Fruit fly (Drosophila melanogaster): ENCODE data around the gene HLH4C.

HLH4C gene

dm6 chrX:4614325-4614724 lies 32.9 kb downstream of the HLH4C start (continued):
- peak; percentile 72 for TF ChIP-seq Eip78C (GFP tag)
- no peak for TF ChIP-seq Met (GFP tag; optimal IDR thresholded peaks at IDR 0.05)
- TF ChIP-seq Eip93F (GFP tag; optimal IDR thresholded peaks at IDR 0.05), result no peak
- no peak for TF ChIP-seq fd85E (GFP tag; optimal IDR thresholded peaks at IDR 0.05)
- no peak for TF ChIP-seq Ets21C (GFP tag; optimal IDR thresholded peaks at IDR 0.05)
- TF ChIP-seq esn (GFP tag; optimal IDR thresholded peaks at IDR 0.05), result no peak
- TF ChIP-seq dsx (GFP tag; optimal IDR thresholded peaks at IDR 0.05; ENCODE audit: poor library complexity, severe bottlenecking), result no peak
- no peak for TF ChIP-seq Sox15 (GFP tag; optimal IDR thresholded peaks at IDR 0.05)
- TF ChIP-seq Hr4 (GFP tag; optimal IDR thresholded peaks at IDR 0.05), result no peak
- TF ChIP-seq CG6792 (GFP tag; optimal IDR thresholded peaks at IDR 0.05), result no peak
- TF ChIP-seq CG8632 (GFP tag; optimal IDR thresholded peaks at IDR 0.05), result no peak
- peak; percentile 15 for TF ChIP-seq achi (GFP tag; optimal IDR thresholded peaks at IDR 0.05)
- no peak for TF ChIP-seq Eip75B (GFP tag; optimal IDR thresholded peaks at IDR 0.05)
- TF ChIP-seq pdm3 (GFP tag; optimal IDR thresholded peaks at IDR 0.05), result no peak
- TF ChIP-seq CG10669 (GFP tag; optimal IDR thresholded peaks at IDR 0.05), result no peak
- TF ChIP-seq Blimp-1 (GFP tag; optimal IDR thresholded peaks at IDR 0.05), result no peak

DNA sequence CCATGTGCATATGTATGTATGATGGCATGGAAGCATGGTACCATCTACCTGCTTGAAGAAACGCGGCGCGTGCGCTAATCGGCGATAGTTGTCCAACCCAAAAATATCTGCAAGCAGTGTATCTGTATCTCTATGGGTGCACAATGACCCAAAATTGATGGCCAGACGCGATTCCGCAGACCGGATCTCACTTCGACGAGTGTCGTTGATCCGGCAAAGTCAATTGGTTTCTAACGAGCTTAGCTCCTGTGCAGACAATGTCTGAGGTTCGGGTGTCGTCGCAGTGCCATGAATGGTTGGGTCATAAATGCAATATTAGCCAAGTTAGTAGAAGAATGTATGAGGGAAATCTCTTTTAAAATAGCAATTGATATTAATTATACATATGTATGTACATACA lies 33.6 kb downstream of the HLH4C start:
- no peak for TF ChIP-seq Sox102F (GFP tag; optimal IDR thresholded peaks at IDR 0.05)
- no peak for TF ChIP-seq topi (GFP tag; optimal IDR thresholded peaks at IDR 0.05)
- TF ChIP-seq CG8632 (GFP tag; optimal IDR thresholded peaks at IDR 0.05), result no peak
- no peak for TF ChIP-seq Smox (GFP tag; optimal IDR thresholded peaks at IDR 0.05)
- TF ChIP-seq Hr39 (GFP tag; optimal IDR thresholded peaks at IDR 0.05), result no peak
- no peak for TF ChIP-seq vri (GFP tag; optimal IDR thresholded peaks at IDR 0.05)
- TF ChIP-seq CG15336 (GFP tag; IDR thresholded peaks at IDR 0.05), result no peak
- no peak for TF ChIP-seq CG10631 (GFP tag; optimal IDR thresholded peaks at IDR 0.05)
- TF ChIP-seq Eip75B (GFP tag; optimal IDR thresholded peaks at IDR 0.05), result no peak

DNA sequence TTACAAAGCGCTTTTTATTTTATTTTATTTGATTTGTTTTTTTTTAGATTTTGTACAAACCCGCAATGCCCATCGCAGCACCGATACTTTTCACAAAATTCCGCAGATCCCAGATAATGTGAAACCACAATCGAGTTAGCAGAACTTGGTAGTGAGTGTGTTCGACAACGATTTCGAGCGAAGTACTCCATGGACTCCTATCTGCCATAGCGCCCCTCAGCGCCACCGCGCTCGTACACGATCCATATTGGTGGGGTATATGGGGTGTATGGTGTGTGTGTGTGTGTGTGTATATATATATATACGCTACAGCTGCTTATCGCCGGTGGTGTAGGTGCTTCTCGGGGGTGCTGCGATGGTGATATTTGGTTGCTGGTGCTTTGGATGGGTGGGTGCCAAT lies 34.8 kb downstream of the HLH4C start:
- peak; percentile 26 for TF ChIP-seq Eip78C (GFP tag)
- TF ChIP-seq vri (GFP tag; optimal IDR thresholded peaks at IDR 0.05), result peak; percentile 35
- TF ChIP-seq Sox102F (GFP tag; optimal IDR thresholded peaks at IDR 0.05), result no peak
- no peak for TF ChIP-seq ss (GFP tag; optimal IDR thresholded peaks at IDR 0.05)
- no peak for TF ChIP-seq CG7368 (GFP tag; optimal IDR thresholded peaks at IDR 0.05)

DNA sequence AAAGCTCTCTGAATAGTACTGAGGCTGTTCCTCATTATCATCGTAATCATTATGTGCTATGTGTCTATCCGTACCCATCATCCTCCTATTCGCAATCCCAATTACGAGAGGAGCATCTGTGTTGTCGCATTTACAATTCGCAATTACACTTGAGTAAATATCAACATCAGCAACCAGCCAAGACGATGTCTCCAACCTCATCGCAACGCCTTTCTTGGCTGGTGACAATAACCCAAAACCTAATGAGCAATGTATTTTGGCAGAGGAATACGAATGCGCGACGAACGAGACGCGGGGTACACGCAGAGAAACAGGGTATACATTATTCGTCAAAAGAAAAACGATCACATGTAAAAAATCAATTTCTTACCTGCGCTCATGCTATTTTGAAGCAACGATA lies 36.7 kb downstream of the HLH4C start:
- peak; percentile 43 for TF ChIP-seq Sox102F (GFP tag; optimal IDR thresholded peaks at IDR 0.05)
- no peak for TF ChIP-seq achi (GFP tag; optimal IDR thresholded peaks at IDR 0.05)
- TF ChIP-seq Smox (GFP tag; optimal IDR thresholded peaks at IDR 0.05), result peak; percentile 42
- peak; percentile 41 for TF ChIP-seq Met (GFP tag; optimal IDR thresholded peaks at IDR 0.05)
- peak; percentile 16 for TF ChIP-seq CG10631 (GFP tag; optimal IDR thresholded peaks at IDR 0.05)
- TF ChIP-seq fkh (GFP tag; optimal IDR thresholded peaks at IDR 0.05), result peak; percentile 33
- no peak for TF ChIP-seq CG34406 (GFP tag; optimal IDR thresholded peaks at IDR 0.05)
- TF ChIP-seq CG11902 (GFP tag; optimal IDR thresholded peaks at IDR 0.05), result no peak
- peak; percentile 72 for TF ChIP-seq vri (GFP tag; optimal IDR thresholded peaks at IDR 0.05)
- TF ChIP-seq CG15336 (GFP tag; IDR thresholded peaks at IDR 0.05), result no peak

- TF ChIP-seq Eip75B (GFP tag; optimal IDR thresholded peaks at IDR 0.05), result no peak
- TF ChIP-seq dac (GFP tag; optimal IDR thresholded peaks at IDR 0.05), result no peak
- no peak for TF ChIP-seq fd59A (GFP tag; optimal IDR thresholded peaks at IDR 0.05)
- peak; percentile 31 for TF ChIP-seq Eip78C (GFP tag)
- TF ChIP-seq spab (GFP tag; optimal IDR thresholded peaks at IDR 0.05), result no peak
- peak; percentile 88 for TF ChIP-seq fkh (GFP tag; optimal IDR thresholded peaks at IDR 0.05)
- no peak for TF ChIP-seq fd85E (GFP tag; optimal IDR thresholded peaks at IDR 0.05)
- TF ChIP-seq dsx (GFP tag; optimal IDR thresholded peaks at IDR 0.05; ENCODE audit: poor library complexity, severe bottlenecking), result no peak
- TF ChIP-seq CG6808 (GFP tag; optimal IDR thresholded peaks at IDR 0.05), result no peak
- no peak for TF ChIP-seq CG8119 (GFP tag; IDR thresholded peaks at IDR 0.05)
Measured at dm6 chrX:4609737-4610136, 37.5 kb downstream of the HLH4C start.

Data from whole organism, prepupa.